Worm (Caenorhabditis elegans) whole organism, dauer: ENCODE results near the gene col-183.
"Not testable (repeated sequence)": the region's sequence is repeated elsewhere in the genome, so short reads cannot be mapped to it uniquely, and the experiment has no call there.

Experiments used
- unc-62 ChIP-seq: sonication (generic microtip); optimal IDR thresholded peaks from 2 replicates; lab custom pipeline; 2017; ENCODE audit warnings: missing biosample characterization, missing genetic modification reagents, missing genetic modification characterization

Gene col-183

DNA sequence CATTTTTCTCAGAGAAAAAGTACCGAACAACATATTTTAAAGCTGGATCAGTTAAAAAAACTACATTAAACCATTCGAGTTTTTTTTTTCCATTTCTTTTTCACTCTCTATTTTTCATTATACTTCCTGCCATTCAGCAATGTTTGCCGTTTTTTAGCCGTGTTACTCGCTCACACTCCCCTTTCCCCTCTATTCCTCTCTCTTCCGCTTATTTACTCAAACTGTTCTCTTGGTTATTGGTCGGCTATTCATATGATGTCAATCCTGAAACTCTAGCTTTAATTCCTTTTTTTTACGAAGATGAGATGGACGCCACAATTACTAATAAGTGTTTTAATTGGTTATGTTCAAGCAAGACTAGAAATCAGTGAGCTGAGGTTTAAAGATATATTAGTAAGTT, 4.3 kb upstream of the col-183 start, which contains the start of gene tre-4:
TSS of gene tre-4 (plus strand) at position 301 of the 400 bp plus-strand sequence.
- TF ChIP-seq unc-62 (GFP tag; lab: Kevin White, UChicago) = no peak

DNA sequence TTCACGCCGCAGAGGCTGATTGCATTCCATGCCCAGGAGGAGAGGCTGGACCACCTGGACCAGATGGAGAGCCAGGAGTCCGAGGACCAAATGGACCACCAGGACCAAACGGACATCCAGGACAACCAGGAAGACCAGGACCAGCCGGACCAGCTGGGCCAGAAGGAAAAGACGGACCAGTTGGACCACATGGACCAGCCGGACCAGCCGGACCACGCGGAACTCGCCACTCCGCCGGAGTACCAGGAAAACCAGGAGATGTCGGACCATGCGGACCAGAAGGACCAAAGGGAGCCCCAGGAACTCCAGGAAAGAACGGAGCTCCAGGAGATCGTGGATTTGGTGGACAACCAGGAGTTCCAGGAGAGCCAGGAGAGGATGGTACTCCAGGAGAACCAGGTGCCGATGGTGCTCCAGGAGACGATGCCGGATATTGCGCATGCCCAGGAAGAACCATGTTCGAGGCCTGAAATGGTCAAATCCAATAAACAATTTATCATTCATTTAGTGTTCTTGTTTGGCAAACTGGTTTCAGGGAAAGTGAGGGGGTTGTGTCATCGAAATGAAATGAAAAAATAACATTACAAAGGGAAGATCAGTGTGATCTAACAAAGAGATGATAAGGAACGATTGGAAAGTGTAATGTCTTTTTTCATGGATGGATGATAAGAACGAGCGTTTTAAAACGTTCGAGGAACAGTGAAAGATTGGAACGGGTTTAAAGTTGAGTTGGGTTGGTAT, 2.5 kb upstream of the col-183 start:
- TF ChIP-seq unc-62 (GFP tag; lab: Kevin White, UChicago) = no peak

DNA sequence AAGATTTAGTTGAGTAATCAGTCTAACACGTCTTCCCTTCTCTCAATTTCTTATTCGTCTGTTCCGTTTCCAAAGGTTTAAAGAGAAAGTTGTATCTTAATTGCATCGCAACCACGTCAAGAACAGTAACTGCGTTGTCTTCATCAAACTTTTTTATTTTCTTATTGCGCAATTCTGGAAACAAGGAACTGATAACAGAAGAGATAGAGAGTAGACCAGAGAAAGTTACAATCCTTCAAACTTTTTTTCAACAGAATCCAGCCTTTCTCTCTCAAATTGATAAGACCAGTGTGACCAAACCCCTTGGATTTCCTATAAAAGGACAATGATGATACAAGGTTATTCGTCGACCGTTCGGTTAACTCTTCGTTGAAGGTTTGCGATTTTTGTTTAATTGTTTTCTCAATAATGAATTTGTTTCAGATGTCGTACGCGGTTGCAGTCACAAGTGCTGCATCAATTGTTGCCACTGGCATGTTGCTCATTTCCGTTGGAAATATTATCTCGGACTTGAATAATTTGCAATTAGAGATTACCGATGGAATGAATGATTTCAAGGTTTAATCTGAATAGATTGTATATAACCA, 1.6 kb upstream of the col-183 start, which contains the start of gene col-184:
TSS of gene col-184 (plus strand) at position 409 of the 587 bp plus-strand sequence.
- no peak for TF ChIP-seq unc-62 (GFP tag; lab: Kevin White, UChicago)

DNA sequence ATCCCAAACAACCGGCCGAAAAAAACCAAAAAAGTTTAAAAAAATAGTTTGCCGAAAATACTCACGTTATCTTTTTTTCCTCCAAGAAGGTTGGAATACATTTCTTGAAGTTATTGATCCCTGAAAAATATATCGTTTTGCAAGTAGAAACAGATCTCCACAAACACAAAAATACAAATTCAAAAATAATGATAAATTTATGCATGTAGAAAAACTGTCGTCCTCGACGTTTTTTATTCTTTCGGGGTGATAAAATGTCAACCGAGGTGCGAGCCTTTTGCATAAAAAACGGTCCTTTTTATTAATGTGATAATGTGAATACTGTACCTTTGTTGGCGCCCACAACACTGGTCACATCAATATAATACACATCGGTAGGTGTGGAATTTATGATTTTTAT, 3.8 kb downstream of the col-183 start, which contains the start of gene F02D10.2:
TSS of gene F02D10.2 (minus strand) at position 101 of the 400 bp plus-strand sequence.
- TF ChIP-seq unc-62 (GFP tag; lab: Kevin White, UChicago) = no peak

DNA sequence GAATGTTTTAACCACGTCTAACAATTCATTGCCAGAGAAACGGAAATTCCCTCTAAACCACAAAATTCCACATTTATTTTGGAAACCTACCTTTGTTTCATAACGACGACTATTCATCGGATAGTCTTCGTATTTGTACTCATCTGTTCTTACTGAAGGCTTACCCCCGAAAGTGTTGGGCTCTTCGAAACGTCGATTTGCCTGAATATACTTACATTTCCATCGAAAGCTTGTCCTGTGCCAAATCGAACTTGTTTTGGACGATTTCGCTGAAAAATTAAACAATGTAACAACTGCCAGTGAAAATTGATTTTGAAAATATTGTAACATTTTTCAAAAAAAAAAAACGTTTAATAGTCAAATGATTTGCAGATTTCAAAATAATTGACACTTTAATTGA, 5.0 kb downstream of the col-183 start, which contains the start of gene F02D10.3:
TSS of gene F02D10.3 (minus strand) at position 101 of the 400 bp plus-strand sequence.
- no peak for TF ChIP-seq unc-62 (GFP tag; lab: Kevin White, UChicago)

DNA sequence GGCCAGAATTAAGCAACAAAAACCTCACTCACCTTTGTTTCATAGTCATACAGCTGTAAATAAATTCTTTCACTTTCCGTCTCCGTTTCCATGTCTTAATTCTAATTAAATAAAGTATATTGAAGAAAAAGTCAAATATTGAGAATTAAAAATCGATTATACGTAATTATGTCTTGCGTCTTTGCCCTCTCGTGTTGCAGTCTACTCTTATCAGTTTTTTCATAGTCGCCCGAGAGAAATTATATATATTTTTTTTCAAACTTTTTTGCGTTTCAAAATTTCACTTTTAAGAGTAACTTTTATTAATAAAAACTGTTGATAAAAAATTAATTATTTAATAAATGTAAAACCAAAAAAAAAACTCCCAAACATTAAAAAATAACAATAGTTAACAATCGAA, 11.1 kb downstream of the col-183 start, which contains the start of gene flr-1:
TSS of gene flr-1 (minus strand) at position 101 of the 400 bp plus-strand sequence.
- TF ChIP-seq unc-62 (GFP tag; lab: Kevin White, UChicago) = no peak

DNA sequence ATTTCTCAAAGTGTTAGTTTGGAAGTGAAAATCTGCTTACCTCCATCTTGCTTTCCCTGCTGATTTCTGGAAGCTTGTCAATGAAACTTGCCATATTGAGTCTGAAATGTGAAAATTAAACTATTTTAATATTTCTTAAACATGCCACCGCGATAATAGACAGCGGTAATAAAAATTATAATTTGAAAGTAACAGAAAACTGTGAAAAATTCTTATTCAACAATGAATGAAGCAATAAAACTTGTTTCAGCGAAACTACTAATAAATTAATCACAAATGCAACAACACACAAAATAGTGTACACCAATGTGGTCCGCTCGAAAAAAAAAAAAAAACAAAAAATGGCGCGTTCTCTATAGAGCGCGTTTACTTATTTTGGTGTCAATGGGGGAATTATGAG, 16.0 kb downstream of the col-183 start, which contains the start of gene F02D10.6:
TSS of gene F02D10.6 (minus strand) at position 101 of the 400 bp plus-strand sequence.
- TF ChIP-seq unc-62 (GFP tag; lab: Kevin White, UChicago) = no peak

DNA sequence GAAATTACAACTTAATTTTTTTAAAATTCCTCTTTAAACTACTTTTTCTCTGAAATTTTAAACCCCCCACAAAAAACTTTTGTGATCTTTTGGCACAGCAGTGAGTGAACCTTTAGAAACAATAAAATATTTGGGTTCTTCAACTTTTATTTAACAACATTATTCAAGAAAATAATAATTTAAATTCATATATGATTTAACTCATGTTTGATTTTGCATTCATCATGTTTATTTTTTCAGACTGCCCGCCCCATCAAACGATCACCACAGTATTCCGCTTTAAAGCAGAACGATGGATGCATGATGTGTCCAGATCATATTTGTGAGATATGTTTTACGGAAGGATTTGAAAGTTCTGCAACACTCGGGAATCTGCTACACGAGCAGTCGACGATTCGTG, 21.1 kb downstream of the col-183 start, which contains the start of gene set-8:
TSS of gene set-8 (plus strand) at position 301 of the 400 bp plus-strand sequence.
- no peak for TF ChIP-seq unc-62 (GFP tag; lab: Kevin White, UChicago)

DNA sequence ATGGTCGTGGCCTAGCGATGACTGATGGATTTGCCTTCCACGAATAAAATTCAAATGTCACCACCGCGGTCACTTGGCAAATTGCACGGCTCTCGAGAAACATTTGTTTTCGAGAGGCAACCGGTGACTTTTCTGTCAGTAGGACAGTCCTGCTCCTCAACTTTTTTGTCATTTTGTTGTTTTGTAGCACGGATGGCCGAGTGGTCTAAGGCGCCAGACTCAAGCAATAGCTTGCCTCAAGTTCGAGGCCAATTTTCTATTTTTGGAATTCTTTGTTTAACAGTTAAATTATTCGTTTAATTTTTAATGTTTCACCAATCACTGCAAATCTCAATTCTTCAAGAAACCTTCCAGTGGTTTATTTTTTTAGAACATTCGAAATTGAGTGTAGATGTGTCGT, 23.3 kb downstream of the col-183 start:
- TF ChIP-seq unc-62 (GFP tag; lab: Kevin White, UChicago) = no peak

DNA sequence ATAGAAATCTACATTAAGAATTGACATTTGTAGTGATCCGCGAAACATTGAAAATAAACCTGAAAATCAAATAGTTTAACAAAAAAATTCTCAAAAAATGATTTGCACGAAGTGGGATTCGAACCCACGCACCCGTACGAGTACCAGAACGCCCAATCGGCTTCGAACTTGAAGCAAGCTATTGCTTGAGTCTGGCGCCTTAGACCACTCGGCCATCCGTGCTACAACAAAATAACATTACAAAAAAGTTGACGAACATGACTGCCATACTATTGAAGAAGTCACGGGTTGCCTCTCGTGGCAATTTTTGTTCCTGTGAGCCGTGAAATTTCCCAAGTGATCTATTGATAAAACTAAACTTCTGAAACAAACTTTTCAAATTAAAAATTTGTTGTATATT, 24.3 kb downstream of the col-183 start:
- TF ChIP-seq unc-62 (GFP tag; lab: Kevin White, UChicago) = no peak

DNA sequence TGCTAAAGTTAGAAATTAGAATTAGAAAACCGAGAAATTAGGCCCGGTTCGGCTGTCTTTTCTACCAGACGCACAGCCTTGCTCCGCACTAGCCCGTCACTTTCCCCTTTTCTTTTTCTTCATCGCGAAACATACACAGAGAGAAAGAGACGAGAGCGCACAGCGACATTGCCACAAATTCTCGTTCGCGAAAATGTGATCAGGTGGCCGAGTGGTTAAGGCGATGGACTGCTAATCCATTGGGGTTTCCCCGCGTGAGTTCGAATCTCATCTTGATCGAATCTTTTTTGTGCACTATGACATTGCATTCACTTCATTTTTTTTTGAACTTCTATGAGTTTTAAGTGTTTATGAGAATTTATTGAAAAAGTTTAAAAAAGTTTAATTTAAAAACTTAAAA, 25.1 kb downstream of the col-183 start:
- no peak for TF ChIP-seq unc-62 (GFP tag; lab: Kevin White, UChicago)

DNA sequence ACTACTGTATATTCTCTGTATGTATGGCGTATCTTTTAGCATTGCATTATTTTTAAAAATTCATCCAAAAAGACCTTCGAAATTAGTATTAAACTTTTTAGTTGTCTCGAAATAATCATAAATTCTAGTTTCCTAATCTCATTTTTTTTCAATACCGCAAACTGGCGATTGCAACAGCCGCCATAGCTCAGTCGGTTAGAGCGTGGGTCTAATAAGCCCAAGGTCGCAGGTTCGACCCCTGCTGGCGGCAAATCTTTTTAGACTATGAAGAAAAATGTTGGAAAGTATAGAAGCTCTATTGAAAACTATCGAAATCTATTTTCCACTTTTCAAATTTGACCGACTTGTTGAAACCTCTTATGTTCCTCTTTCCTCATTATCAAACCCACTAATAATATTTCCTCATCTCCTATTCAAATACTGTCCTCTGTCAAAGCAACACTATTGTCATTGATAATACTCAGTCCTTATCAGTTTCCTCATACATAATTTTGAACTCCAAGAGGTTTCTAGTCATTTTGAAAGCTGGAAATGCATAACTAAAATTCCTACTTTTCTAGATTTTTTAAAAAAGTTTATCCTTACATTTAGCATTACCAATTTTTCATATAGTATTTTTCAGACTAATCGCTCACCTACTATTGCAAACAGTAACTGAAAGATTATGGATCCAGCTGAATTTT, 31.6 kb downstream of the col-183 start, which contains the start of gene jmjd-3.3:
TSS of gene jmjd-3.3 (plus strand) at position 633 of the 683 bp plus-strand sequence.
- no peak for TF ChIP-seq unc-62 (GFP tag; lab: Kevin White, UChicago)

DNA sequence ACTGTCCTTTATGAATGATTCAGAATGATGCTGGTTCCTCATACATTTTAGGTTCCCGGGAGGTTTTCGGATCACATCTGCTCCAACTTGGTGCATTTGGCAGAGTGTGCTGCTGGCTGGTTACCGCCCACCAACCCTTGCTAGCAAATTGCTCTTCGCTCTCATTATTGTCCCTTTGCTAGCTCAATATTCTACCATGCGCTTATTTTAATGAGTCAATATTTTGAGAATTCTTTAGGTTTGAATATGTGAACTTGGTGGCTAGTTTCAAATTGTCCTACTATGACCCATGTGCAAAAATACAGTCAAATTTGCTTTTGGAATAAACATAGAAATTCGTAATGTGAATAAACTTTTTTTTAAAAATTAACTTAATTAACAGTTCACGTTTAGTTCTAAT, 32.4 kb downstream of the col-183 start:
- TF ChIP-seq unc-62 (GFP tag; lab: Kevin White, UChicago) = no peak

DNA sequence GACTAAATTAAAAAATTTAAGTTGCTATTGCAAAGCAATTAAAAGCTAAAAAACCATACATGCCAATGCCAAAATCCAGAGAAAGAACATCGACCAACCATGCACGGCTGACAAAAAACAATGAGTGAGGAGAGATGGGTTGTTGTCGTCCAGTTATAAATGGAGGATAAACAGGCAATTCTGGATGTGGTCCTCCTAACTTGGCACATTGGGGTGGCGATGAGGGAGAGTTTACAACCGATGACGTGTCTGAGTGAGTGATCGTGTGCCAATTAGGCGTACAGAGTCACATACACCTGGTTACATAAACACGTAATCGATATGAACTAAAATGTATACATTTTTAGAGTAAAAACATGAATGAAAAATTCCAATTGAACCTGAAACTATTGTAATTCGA, 36.2 kb downstream of the col-183 start, which contains the start of gene C29F7.10:
TSS of gene C29F7.10 (minus strand) at position 101 of the 400 bp plus-strand sequence.
- not testable (repeated sequence) for TF ChIP-seq unc-62 (GFP tag; lab: Kevin White, UChicago)

DNA sequence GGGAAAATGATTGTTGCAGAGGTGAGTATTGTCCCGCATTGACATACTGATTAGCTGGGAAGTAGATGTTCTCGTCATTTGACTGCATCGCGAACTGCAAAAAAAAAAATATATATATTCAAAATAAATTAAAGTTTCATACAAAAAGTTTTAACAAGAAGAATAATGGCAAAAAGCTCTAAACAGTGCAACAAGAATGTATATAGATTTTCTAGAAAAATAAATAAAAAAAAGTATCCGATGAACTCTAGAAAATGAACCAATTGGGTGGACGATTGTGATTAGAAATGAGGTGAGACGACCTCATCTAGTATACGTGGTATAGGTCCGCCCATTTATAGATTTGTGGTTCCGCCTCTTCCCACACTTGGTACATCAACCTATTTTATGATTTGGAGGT, 38.8 kb downstream of the col-183 start, which contains the start of gene fkh-4:
TSS of gene fkh-4 (minus strand) at position 101 of the 400 bp plus-strand sequence.
- not testable (repeated sequence) for TF ChIP-seq unc-62 (GFP tag; lab: Kevin White, UChicago)
